Fruit fly (Drosophila melanogaster) whole organism, embryonic: Measurements from ENCODE around the gene Tmhs.

Source experiments
- Abd-B ChIP-seq: fragments of 200-800 bp; sonication (Bioruptor generic); optimal IDR thresholded peaks from 2 replicates; lab custom pipeline; 2018; ENCODE audit warnings: missing biosample characterization, mild to moderate bottlenecking, missing genetic modification characterization, moderate library complexity
- Awh ChIP-seq: fragments of 200-800 bp; sonication (Bioruptor generic); IDR thresholded peaks from 2 replicates; pipeline ENCODE4, ENCODE4 v1.3.6; 2022; ENCODE audit warnings: missing biosample characterization, missing genetic modification characterization
- CG12769 ChIP-seq: fragments of 200-800 bp; sonication (Bioruptor generic); optimal IDR thresholded peaks from 2 replicates; lab custom pipeline; 2019; ENCODE audit warnings: missing biosample characterization, mild to moderate bottlenecking, missing genetic modification characterization, moderate library complexity
- CG13296 ChIP-seq: fragments of 200-800 bp; sonication (Bioruptor generic); optimal IDR thresholded peaks from 3 replicates; lab custom pipeline; 2018; ENCODE audit warnings: missing biosample characterization, mild to moderate bottlenecking, missing genetic modification characterization
- CG14860 ChIP-seq: fragments of 200-800 bp; sonication (Bioruptor generic); IDR thresholded peaks from 3 replicates; pipeline ENCODE4 v1.3.6; 2022; ENCODE audit warnings: missing biosample characterization, missing genetic modification characterization; ENCODE audit not compliant: partially characterized antibody
- CG16813 ChIP-seq: fragments of 200-800 bp; sonication (Bioruptor generic); IDR thresholded peaks from 3 replicates; pipeline ENCODE4 v1.3.6; 2022; ENCODE audit warnings: missing biosample characterization, missing genetic modification characterization; ENCODE audit not compliant: partially characterized antibody
- CG2116 ChIP-seq: fragments of 200-800 bp; sonication (Bioruptor generic); optimal IDR thresholded peaks from 3 replicates; lab custom pipeline; 2018; ENCODE audit warnings: missing biosample characterization, mild to moderate bottlenecking, missing genetic modification characterization
- CG31388 ChIP-seq: fragments of 200-800 bp; sonication (Bioruptor generic); optimal IDR thresholded peaks from 2 replicates; lab custom pipeline; 2016; ENCODE audit warnings: missing biosample characterization, missing genetic modification characterization
- CG3407 ChIP-seq: fragments of 200-800 bp; sonication (Bioruptor generic); optimal IDR thresholded peaks from 2 replicates; lab custom pipeline; 2018; ENCODE audit warnings: missing biosample characterization, mild to moderate bottlenecking, missing genetic modification characterization
- CG34224 ChIP-seq: fragments of 200-800 bp; sonication (Bioruptor generic); IDR thresholded peaks from 3 replicates; pipeline ENCODE4 v1.3.6; 2022; ENCODE audit warnings: missing biosample characterization, missing genetic modification characterization; ENCODE audit not compliant: partially characterized antibody
- CG3838 ChIP-seq: fragments of 200-800 bp; sonication (Bioruptor generic); optimal IDR thresholded peaks from 3 replicates; lab custom pipeline; 2016; ENCODE audit warnings: missing biosample characterization, missing genetic modification characterization
- CG4360 ChIP-seq: fragments of 200-800 bp; sonication (Bioruptor generic); IDR thresholded peaks from 2 replicates; pipeline ENCODE4 v1.3.6; 2022; ENCODE audit warnings: missing biosample characterization, missing genetic modification characterization
- CG4854 ChIP-seq: fragments of 200-800 bp; sonication (Bioruptor generic); optimal IDR thresholded peaks from 2 replicates; lab custom pipeline; 2016; ENCODE audit warnings: missing biosample characterization, missing genetic modification characterization, inconsistent platforms
- CG6175 ChIP-seq: fragments of 200-800 bp; sonication (Bioruptor generic); IDR thresholded peaks from 3 replicates; pipeline ENCODE4 v1.3.6; 2022; ENCODE audit warnings: missing biosample characterization, missing genetic modification characterization
- CG6272 ChIP-seq: fragments of 200-800 bp; sonication (Bioruptor generic); IDR thresholded peaks from 2 replicates; pipeline ENCODE4 v1.3.6; 2022; ENCODE audit warnings: missing biosample characterization, missing genetic modification characterization
- CG7372 ChIP-seq: fragments of 200-800 bp; sonication (Bioruptor generic); IDR thresholded peaks from 2 replicates; pipeline ENCODE4 v1.3.6; 2022; ENCODE audit warnings: missing biosample characterization, missing genetic modification characterization
- CG7556 ChIP-seq: fragments of 200-800 bp; sonication (Bioruptor generic); optimal IDR thresholded peaks from 2 replicates; lab custom pipeline; 2017; ENCODE audit warnings: missing biosample characterization, mild to moderate bottlenecking, missing genetic modification characterization
- CG7839 ChIP-seq: fragments of 200-800 bp; sonication (Bioruptor generic); optimal IDR thresholded peaks from 3 replicates; lab custom pipeline; 2018; ENCODE audit warnings: missing biosample characterization, mild to moderate bottlenecking, missing genetic modification characterization, moderate library complexity
- CG8281 ChIP-seq: fragments of 200-800 bp; sonication (Bioruptor generic); optimal IDR thresholded peaks from 2 replicates; lab custom pipeline; 2018; ENCODE audit warnings: missing biosample characterization, mild to moderate bottlenecking, missing genetic modification characterization, moderate library complexity
- CG8290 ChIP-seq, 3 experiments: fragments of 200-800 bp; sonication (Bioruptor generic); optimal IDR thresholded peaks; 2 replicates each; lab custom pipeline; 2016 to 2019; ENCODE audit warnings: missing biosample characterization in 3 of 3, missing genetic modification characterization in 3 of 3, mild to moderate bottlenecking in 2 of 3, moderate library complexity in 1 of 3
- CTCF ChIP-seq: fragments of 200-800 bp; sonication (Bioruptor generic); optimal IDR thresholded peaks from 2 replicates; lab custom pipeline; 2017; ENCODE audit warnings: missing biosample characterization, mild to moderate bottlenecking, missing genetic modification characterization, moderate library complexity
- Deaf1 ChIP-seq: fragments of 200-800 bp; optimal IDR thresholded peaks from 3 replicates; lab custom pipeline; 2019; ENCODE audit warnings: missing biosample characterization, mild to moderate bottlenecking, missing genetic modification characterization, moderate library complexity
- Fer2 ChIP-seq: fragments of 200-800 bp; sonication (Bioruptor generic); optimal IDR thresholded peaks from 2 replicates; lab custom pipeline; 2018; ENCODE audit warnings: missing biosample characterization, mild to moderate bottlenecking, missing genetic modification characterization, moderate library complexity
- HmgZ ChIP-seq: fragments of 200-800 bp; sonication (Bioruptor generic); optimal IDR thresholded peaks from 2 replicates; lab custom pipeline; 2018; ENCODE audit warnings: missing biosample characterization, mild to moderate bottlenecking, missing genetic modification characterization
- MBD-R2 ChIP-seq: fragments of 200-800 bp; sonication (Bioruptor generic); IDR thresholded peaks from 2 replicates; pipeline ENCODE4 v1.3.6; 2022; ENCODE audit warnings: missing biosample characterization, missing genetic modification characterization
- Mad ChIP-seq: fragments of 200-800 bp; sonication (Bioruptor generic); optimal IDR thresholded peaks from 2 replicates; lab custom pipeline; 2016; ENCODE audit warnings: missing biosample characterization, missing genetic modification characterization
- Max ChIP-seq: fragments of 200-800 bp; sonication (Bioruptor generic); optimal IDR thresholded peaks from 2 replicates; lab custom pipeline; 2016; ENCODE audit warnings: missing biosample characterization, mild to moderate bottlenecking, missing genetic modification characterization
- Myb ChIP-seq: fragments of 200-800 bp; sonication (Bioruptor generic); optimal IDR thresholded peaks from 2 replicates; lab custom pipeline; 2016; ENCODE audit warnings: missing biosample characterization, missing genetic modification characterization
- Rx ChIP-seq: fragments of 200-800 bp; sonication (Bioruptor generic); IDR thresholded peaks from 2 replicates; pipeline ENCODE4 v1.3.6; 2022; ENCODE audit warnings: missing biosample characterization, missing genetic modification characterization
- Taf1 ChIP-seq: fragments of 200-800 bp; sonication (Bioruptor generic); IDR thresholded peaks from 2 replicates; pipeline ENCODE4 v1.3.6; 2022; ENCODE audit warnings: missing biosample characterization, missing genetic modification characterization
- amos ChIP-seq: fragments of 200-800 bp; sonication (Bioruptor generic); IDR thresholded peaks from 2 replicates; pipeline ENCODE4 v1.3.6; 2022; ENCODE audit warnings: missing biosample characterization, missing genetic modification characterization; ENCODE audit not compliant: partially characterized antibody
- aop ChIP-seq: fragments of 200-800 bp; sonication (Bioruptor generic); IDR thresholded peaks from 2 replicates; pipeline ENCODE4 v1.3.6; 2022; ENCODE audit warnings: missing biosample characterization, missing genetic modification characterization
- az2 ChIP-seq: fragments of 200-800 bp; sonication (Bioruptor generic); optimal IDR thresholded peaks from 3 replicates; lab custom pipeline; 2016; ENCODE audit warnings: missing biosample characterization, missing genetic modification characterization
- ci ChIP-seq: fragments of 200-800 bp; sonication (Bioruptor generic); IDR thresholded peaks from 3 replicates; pipeline ENCODE4 v1.3.6; 2022; ENCODE audit warnings: missing biosample characterization, missing genetic modification characterization
- dan ChIP-seq: fragments of 200-800 bp; sonication (Bioruptor generic); IDR thresholded peaks from 2 replicates; pipeline ENCODE4 v1.3.6; 2022; ENCODE audit warnings: missing biosample characterization, missing genetic modification characterization
- danr ChIP-seq: fragments of 200-800 bp; sonication (Bioruptor generic); IDR thresholded peaks from 2 replicates; pipeline ENCODE4 v1.3.6; 2022; ENCODE audit warnings: missing biosample characterization, missing genetic modification characterization
- dysf ChIP-seq: fragments of 200-800 bp; sonication (Bioruptor generic); IDR thresholded peaks from 3 replicates; pipeline ENCODE4 v1.3.6; 2022; ENCODE audit warnings: missing biosample characterization, missing genetic modification characterization
- ems ChIP-seq: fragments of 200-800 bp; sonication (Bioruptor generic); optimal IDR thresholded peaks from 3 replicates; lab custom pipeline; 2016; ENCODE audit warnings: missing biosample characterization, missing genetic modification characterization
- eve ChIP-seq, 2 experiments: fragments of >200 bp; optimal IDR thresholded peaks; 2 replicates each; lab custom pipeline; 2017; ENCODE audit warnings: missing biosample characterization in 2 of 2, missing genetic modification characterization in 2 of 2
- grn ChIP-seq: fragments of 200-800 bp; sonication (Bioruptor generic); optimal IDR thresholded peaks from 3 replicates; lab custom pipeline; 2017; ENCODE audit warnings: missing biosample characterization, missing genetic modification characterization
- gt ChIP-seq: fragments of 200-800 bp; sonication (Bioruptor generic); IDR thresholded peaks from 2 replicates; pipeline ENCODE4 v1.3.6; 2022; ENCODE audit warnings: missing biosample characterization, missing genetic modification characterization
- mirr ChIP-seq: fragments of 200-800 bp; sonication (Bioruptor generic); optimal IDR thresholded peaks from 3 replicates; lab custom pipeline; 2018; ENCODE audit warnings: missing biosample characterization, mild to moderate bottlenecking, missing genetic modification characterization
- mld ChIP-seq: fragments of 200-800 bp; sonication (Bioruptor generic); IDR thresholded peaks from 3 replicates; pipeline ENCODE4 v1.3.6; 2022; ENCODE audit warnings: missing biosample characterization, missing genetic modification characterization; ENCODE audit not compliant: partially characterized antibody
- nmo ChIP-seq: fragments of 200-800 bp; sonication (Bioruptor generic); optimal IDR thresholded peaks from 2 replicates; lab custom pipeline; 2018; ENCODE audit warnings: missing biosample characterization, mild to moderate bottlenecking, missing genetic modification characterization, moderate library complexity
- ranshi ChIP-seq: fragments of 200-800 bp; sonication (Bioruptor generic); IDR thresholded peaks from 2 replicates; pipeline ENCODE4 v1.3.6; 2022; ENCODE audit warnings: missing biosample characterization, missing genetic modification characterization
- ro ChIP-seq: fragments of 200-800 bp; sonication (Bioruptor generic); IDR thresholded peaks from 2 replicates; pipeline ENCODE4 v1.3.6; 2022; ENCODE audit warnings: missing biosample characterization, missing genetic modification characterization
- slou ChIP-seq: fragments of 200-800 bp; sonication (Bioruptor generic); optimal IDR thresholded peaks from 3 replicates; lab custom pipeline; 2016; ENCODE audit warnings: missing biosample characterization, missing genetic modification characterization
- ssp ChIP-seq: fragments of 200-800 bp; sonication (Bioruptor generic); IDR thresholded peaks from 2 replicates; pipeline ENCODE4 v1.3.6; 2022; ENCODE audit warnings: missing biosample characterization, missing genetic modification characterization
- ttk ChIP-seq: fragments of 200-800 bp; sonication (Bioruptor generic); IDR thresholded peaks from 2 replicates; pipeline ENCODE4 v2.1.2; 2022; ENCODE audit warnings: missing biosample characterization, missing genetic modification characterization
- unpg ChIP-seq: fragments of 200-800 bp; sonication (Bioruptor generic); optimal IDR thresholded peaks from 3 replicates; lab custom pipeline; 2018; ENCODE audit warnings: missing biosample characterization, mild to moderate bottlenecking, missing genetic modification characterization, moderate library complexity
- wdn ChIP-seq: fragments of 200-800 bp; sonication (Bioruptor generic); IDR thresholded peaks from 2 replicates; pipeline ENCODE4 v1.3.6; 2022; ENCODE audit warnings: missing biosample characterization, missing genetic modification characterization
- zfh1 ChIP-seq: fragments of 200-800 bp; sonication (Bioruptor generic); IDR thresholded peaks from 3 replicates; pipeline ENCODE4 v1.3.6; 2022; ENCODE audit warnings: missing biosample characterization, missing genetic modification characterization

Gene Tmhs

dm6 chr3L:1940843-1941418, 55.5 kb downstream of the Tmhs start, which contains the start of gene Mfap1 (continued):
- TF ChIP-seq Awh (GFP tag; lab: Robert Waterston, UW) (no peak), CG4360 (GFP tag; lab: Robert Waterston, UW) (no peak), az2 (no peak), CG31388 (GFP tag; lab: Kevin White, UChicago) (peak; percentile 10), Fer2 (tag; lab: Kevin White, UChicago) (peak; percentile 4), wdn (GFP tag; lab: Robert Waterston, UW) (no peak), nmo (GFP tag; lab: Kevin White, UChicago) (peak; percentile 26), CG6175 (GFP tag; lab: Robert Waterston, UW) (no peak), CG7556 (GFP tag; lab: Kevin White, UChicago) (no peak), CG14860 (GFP tag; lab: Robert Waterston, UW) (0 out of 3 replicates have a peak, but pooled peaks have one; percentile 35), CG3838 (GFP tag; lab: Kevin White, UChicago) (no peak), dan (GFP tag; lab: Robert Waterston, UW) (no peak), eve (GFP tag; optimal IDR thresholded peaks at IDR 0.05; lab: Kevin White, UChicago) (no peak), gt (GFP tag; lab: Robert Waterston, UW) (no peak), CG7839 (no peak), mld (GFP tag; lab: Robert Waterston, UW) (peak; percentile 42; the same call in 1 of the 3 replicates), ci (GFP tag; lab: Robert Waterston, UW) (no peak; the same call in 2 of the 3 replicates), CG34224 (GFP tag; lab: Robert Waterston, UW) (peak; percentile 88), grn (GFP tag; lab: Kevin White, UChicago) (no peak), ro (no peak), CG13296 (GFP tag; lab: Kevin White, UChicago) (no peak), CTCF (GFP tag; lab: Kevin White, UChicago) (no peak), Taf1 (no peak), CG8290 (GFP tag; optimal IDR thresholded peaks at IDR 0.05; lab: Kevin White, UChicago) (no peak), CG8290 (tag; optimal IDR thresholded peaks at IDR 0.05; lab: Kevin White, UChicago) (no peak), Mad (GFP tag; lab: Kevin White, UChicago) (no peak), ssp (no peak), Max (GFP tag; lab: Kevin White, UChicago) (no peak), aop (GFP tag; lab: Robert Waterston, UW) (no peak), HmgZ (tag; lab: Kevin White, UChicago) (no peak), CG7372 (GFP tag; lab: Robert Waterston, UW) (no peak), Deaf1 (tag; lab: Kevin White, UChicago) (no peak), slou (no peak), zfh1 (GFP tag; lab: Robert Waterston, UW) (peak; percentile 9; the same call in 2 of the 3 replicates), amos (GFP tag; lab: Robert Waterston, UW) (peak; percentile 87), danr (GFP tag; lab: Robert Waterston, UW) (no peak), mirr (GFP tag; lab: Kevin White, UChicago) (no peak), CG2116 (peak; percentile 96), CG4854 (no peak), CG12769 (tag; lab: Kevin White, UChicago) (no peak), unpg (GFP tag; lab: Kevin White, UChicago) (no peak), CG6272 (GFP tag; lab: Robert Waterston, UW) (no peak), dysf (GFP tag; lab: Robert Waterston, UW) (no peak), CG3407 (GFP tag; lab: Kevin White, UChicago) (no peak), CG8281 (no peak), ranshi (GFP tag; lab: Robert Waterston, UW) (no peak), CG16813 (GFP tag; lab: Robert Waterston, UW) (peak; percentile 73), ttk (no peak), ems (no peak), Rx (GFP tag; lab: Robert Waterston, UW) (no peak), Abd-B (GFP tag; lab: Kevin White, UChicago) (no peak), MBD-R2 (GFP tag; lab: Robert Waterston, UW) (peak; percentile 76), Myb (GFP tag; lab: Kevin White, UChicago) (no peak)
